Worm (Caenorhabditis elegans): ENCODE measurements around the gene gpx-6.

- no peak for TF ChIP-seq ama-1 (optimal IDR thresholded peaks at IDR 0.05)
- no peak for TF ChIP-seq aly-1 (tag; optimal IDR thresholded peaks at IDR 0.05)
- TF ChIP-seq ceh-36 (tag; optimal IDR thresholded peaks at IDR 0.05) = no peak
- no peak for TF ChIP-seq pes-1 (GFP tag; IDR thresholded peaks at IDR 0.05)
- TF ChIP-seq hmbx-1 (tag; optimal IDR thresholded peaks at IDR 0.05) = no peak
- no peak for TF ChIP-seq tbx-11 (GFP tag; IDR thresholded peaks at IDR 0.05)
- TF ChIP-seq sea-1 (GFP tag; conservative IDR thresholded peaks at IDR 0.05) = no peak
- no peak for TF ChIP-seq ceh-13 (GFP tag; optimal IDR thresholded peaks at IDR 0.05)
- no peak for TF ChIP-seq hmg-4 (GFP tag; optimal IDR thresholded peaks at IDR 0.05)
- no peak for TF ChIP-seq flt-1 (GFP tag; IDR thresholded peaks at IDR 0.05)
- no peak for TF ChIP-seq tbx-37 (GFP tag; conservative IDR thresholded peaks at IDR 0.05)
- no peak for TF ChIP-seq ets-7 (tag; optimal IDR thresholded peaks at IDR 0.05)
- no peak for TF ChIP-seq hnd-1 (tag; optimal IDR thresholded peaks at IDR 0.05)
- no peak for TF ChIP-seq scrt-1 (GFP tag; IDR thresholded peaks at IDR 0.05)
Observed at ce11 chrIV:8262671-8263070, 40.7 kb downstream of the gpx-6 start.
